Worm (Caenorhabditis elegans) whole organism, L1 larva: Measurements from ENCODE around the gene ZK1240.5.

Experiments
- C04F5.9 ChIP-seq: sonication (generic microtip); optimal IDR thresholded peaks from 2 replicates; lab custom pipeline; 2016; ENCODE audit warnings: missing genetic modification characterization, missing compliant biosample characterization
- F16B12.6 ChIP-seq: fragments of 150-350 bp; optimal IDR thresholded peaks from 2 replicates; lab custom pipeline; 2014; ENCODE audit warnings: missing biosample characterization, missing genetic modification characterization
- Y116A8C.19 ChIP-seq: sonication (generic microtip); optimal IDR thresholded peaks from 2 replicates; lab custom pipeline; 2016; ENCODE audit warnings: missing compliant biosample characterization, missing genetic modification characterization, borderline replicate concordance
- aly-2 ChIP-seq: fragments of 150-350 bp; optimal IDR thresholded peaks from 2 replicates; lab custom pipeline; 2014; ENCODE audit warnings: missing biosample characterization, missing genetic modification characterization
- ama-1 ChIP-seq: fragments of 150-350 bp; optimal IDR thresholded peaks from 2 replicates; lab custom pipeline; 2014
- blmp-1 ChIP-seq: fragments of 150-350 bp; optimal IDR thresholded peaks from 2 replicates; lab custom pipeline; 2014; ENCODE audit warnings: missing biosample characterization, missing genetic modification characterization
- ceh-88 ChIP-seq: fragments of 200-800 bp; sonication (Bioruptor generic); IDR thresholded peaks from 2 replicates; pipeline ENCODE4 v1.3.6; 2022; ENCODE audit warnings: missing genetic modification characterization, missing compliant biosample characterization
- dpl-1 ChIP-seq, 3 experiments: fragments of 150-350 bp in 2 of 3; sonication (generic microtip) in 1 of 3; optimal IDR thresholded peaks; 2 replicates each; lab custom pipeline; 2014 to 2017; ENCODE audit warnings: missing biosample characterization in 3 of 3, missing genetic modification characterization in 3 of 3, missing genetic modification reagents in 3 of 3
- efl-1 ChIP-seq, 4 experiments: fragments of 150-350 bp; optimal IDR thresholded peaks in 3 of 4; peaks in 1 of 4; 1 replicate in 1 of 4; 2 replicates in 3 of 4; lab custom pipeline; 2014; ENCODE audit warnings: missing biosample characterization in 2 of 4, missing genetic modification characterization in 2 of 4, missing genetic modification reagents in 2 of 4
- egl-13 ChIP-seq: sonication (generic microtip); optimal IDR thresholded peaks from 2 replicates; lab custom pipeline; 2016; ENCODE audit warnings: missing genotype, missing genetic modification reagents, missing genetic modification characterization, missing compliant biosample characterization
- elt-2 ChIP-seq: sonication (generic microtip); optimal IDR thresholded peaks from 2 replicates; lab custom pipeline; 2016; ENCODE audit warnings: missing genetic modification characterization, mild to moderate bottlenecking, inconsistent platforms, missing compliant biosample characterization, missing genetic modification reagents
- fkh-4 ChIP-seq: sonication (generic microtip); optimal IDR thresholded peaks from 2 replicates; lab custom pipeline; 2016; ENCODE audit warnings: missing compliant biosample characterization, missing genetic modification characterization, borderline replicate concordance
- fos-1 ChIP-seq: fragments of 150-350 bp; optimal IDR thresholded peaks from 2 replicates; lab custom pipeline; 2014; ENCODE audit warnings: missing biosample characterization, missing genetic modification characterization
- irx-1 ChIP-seq: sonication (generic microtip); optimal IDR thresholded peaks from 2 replicates; lab custom pipeline; 2016; ENCODE audit warnings: missing genetic modification characterization, missing compliant biosample characterization
- lin-14 ChIP-seq: fragments of 200-800 bp; sonication (Bioruptor generic); optimal IDR thresholded peaks from 2 replicates; lab custom pipeline; 2018; ENCODE audit warnings: mild to moderate bottlenecking, missing genetic modification characterization, moderate library complexity, missing compliant biosample characterization
- lin-35 ChIP-seq, 2 experiments: fragments of 150-350 bp; optimal IDR thresholded peaks; 2 replicates each; lab custom pipeline; 2014; ENCODE audit warnings: missing biosample characterization in 2 of 2, missing genetic modification characterization in 2 of 2, missing genetic modification reagents in 2 of 2
- lir-3 ChIP-seq: sonication (generic microtip); optimal IDR thresholded peaks from 2 replicates; lab custom pipeline; 2016; ENCODE audit warnings: mild to moderate bottlenecking, missing genetic modification characterization, moderate library complexity, missing compliant biosample characterization; ENCODE audit not compliant: poor library complexity
- mab-9 ChIP-seq: fragments of 200-800 bp; sonication (Bioruptor generic); IDR thresholded peaks from 2 replicates; pipeline ENCODE4 v1.3.6; 2022; ENCODE audit warnings: missing genetic modification reagents, missing genetic modification characterization, missing compliant biosample characterization
- nhr-28 ChIP-seq: fragments of 150-350 bp; optimal IDR thresholded peaks from 2 replicates; lab custom pipeline; 2014; ENCODE audit warnings: missing biosample characterization, missing genetic modification characterization
- nhr-71 ChIP-seq: sonication (generic microtip); optimal IDR thresholded peaks from 2 replicates; lab custom pipeline; 2016; ENCODE audit warnings: mild to moderate bottlenecking, missing genetic modification characterization, moderate library complexity, missing compliant biosample characterization
- nhr-84 ChIP-seq: sonication (generic microtip); optimal IDR thresholded peaks from 2 replicates; lab custom pipeline; 2017; ENCODE audit warnings: missing biosample characterization, missing genetic modification characterization
- pax-3 ChIP-seq: fragments of 200-800 bp; sonication (Bioruptor generic); optimal IDR thresholded peaks from 2 replicates; lab custom pipeline; 2018; ENCODE audit warnings: mild to moderate bottlenecking, missing genetic modification characterization, moderate library complexity, missing compliant biosample characterization
- swsn-7 ChIP-seq: sonication (generic microtip); optimal IDR thresholded peaks from 2 replicates; lab custom pipeline; 2016; ENCODE audit warnings: missing genetic modification characterization, missing compliant biosample characterization
- unc-30 ChIP-seq: sonication (generic microtip); optimal IDR thresholded peaks from 2 replicates; lab custom pipeline; 2017; ENCODE audit warnings: missing biosample characterization, missing genetic modification characterization
- vab-15 ChIP-seq: sonication (generic microtip); optimal IDR thresholded peaks from 2 replicates; lab custom pipeline; 2017; ENCODE audit warnings: missing genotype, mild to moderate bottlenecking, missing genetic modification characterization, missing compliant biosample characterization
- ztf-4 ChIP-seq: fragments of 150-350 bp; optimal IDR thresholded peaks from 2 replicates; lab custom pipeline; 2014; ENCODE audit warnings: missing biosample characterization, missing genetic modification characterization

ZK1240.5 gene

ce11 chrII:2317883-2318357 lies at the start of gene ZK1240.5, which contains the start of gene ZK1240.9:
ZK1240.5 (minus strand) TSS chrII:2317933.
ZK1240.9 (plus strand) TSS chrII:2318189.
- TF ChIP-seq elt-2 (peak; percentile 35), efl-1 (optimal IDR thresholded peaks at IDR 0.05; lab: Kevin White, UChicago) (no peak), efl-1 (GFP tag; optimal IDR thresholded peaks at IDR 0.05 in 1 of 2; lab: Kevin White, UChicago) (peak in 1 of 2 experiments; percentile 79), fkh-4 (tag; lab: Kevin White, UChicago) (no peak)
- TF ChIP-seq, all 84 proteins: peak for 2

ce11 chrII:2366623-2367365 lies 49.1 kb upstream of the ZK1240.5 start, which contains the start of the genes F43C11.12 and F16G10.5:
F43C11.12 (minus strand) TSS chrII:2366723.
F16G10.5 (plus strand) TSS chrII:2367315.
- no peak for TF ChIP-seq pax-3 (tag; lab: Kevin White, UChicago)
- TF ChIP-seq ztf-4: no peak
- TF ChIP-seq irx-1 (tag; lab: Kevin White, UChicago): no peak
- TF ChIP-seq F16B12.6: no peak
- no peak for TF ChIP-seq aly-2 (tag; lab: Kevin White, UChicago)
- no peak for TF ChIP-seq lin-14 (GFP tag; lab: Kevin White, UChicago)
- no peak for TF ChIP-seq swsn-7 (tag; lab: Kevin White, UChicago)
- TF ChIP-seq, all 84 proteins: peak for 0

ce11 chrII:2363673-2364072 lies 45.9 kb upstream of the ZK1240.5 start, which contains the start of gene F43C11.11:
F43C11.11 (minus strand) TSS chrII:2363773.
- TF ChIP-seq C04F5.9 (tag; lab: Kevin White, UChicago): no peak
- no peak for TF ChIP-seq Y116A8C.19 (tag; lab: Kevin White, UChicago)
- no peak for TF ChIP-seq lir-3 (tag; lab: Kevin White, UChicago)
- no peak for TF ChIP-seq vab-15 (tag; lab: Kevin White, UChicago)
- TF ChIP-seq nhr-28 (tag; lab: Kevin White, UChicago): no peak
- no peak for TF ChIP-seq nhr-71
- TF ChIP-seq fos-1 (tag; lab: Kevin White, UChicago): no peak
- no peak for TF ChIP-seq ama-1 (lab: Kevin White, UChicago)

- TF ChIP-seq efl-1 (optimal IDR thresholded peaks at IDR 0.05; lab: Kevin White, UChicago) (no peak), efl-1 (GFP tag; optimal IDR thresholded peaks at IDR 0.05 in 1 of 2; lab: Kevin White, UChicago) (peak in 1 of 2 experiments; percentile 18), dpl-1 (GFP tag; optimal IDR thresholded peaks at IDR 0.05; lab: Kevin White, UChicago) (no peak)
- TF ChIP-seq, all 84 proteins: peak for 1
These were observed 42.2 kb upstream of the ZK1240.5 start, which contains the start of gene F43C11.16 for ce11 chrII:2359965-2360364. F43C11.16 (minus strand) TSS chrII:2360065.

ce11 chrII:2356795-2357194 lies 39.1 kb upstream of the ZK1240.5 start, which contains the start of gene F43C11.1:
F43C11.1 (plus strand) TSS chrII:2357095.
- TF ChIP-seq aly-2 (tag; lab: Kevin White, UChicago) (no peak), ceh-88 (GFP tag; lab: Robert Waterston, UW) (no peak)

- TF ChIP-seq unc-30 (no peak), lir-3 (tag; lab: Kevin White, UChicago) (no peak), egl-13 (no peak), blmp-1 (tag; lab: Kevin White, UChicago) (no peak), pax-3 (tag; lab: Kevin White, UChicago) (no peak), lin-35 (GFP tag; optimal IDR thresholded peaks at IDR 0.05; lab: Kevin White, UChicago) (no peak), nhr-84 (tag; lab: Kevin White, UChicago) (no peak), mab-9 (GFP tag; lab: Robert Waterston, UW) (no peak), dpl-1 (GFP tag; optimal IDR thresholded peaks at IDR 0.05; lab: Kevin White, UChicago) (no peak)
These were observed 36.7 kb upstream of the ZK1240.5 start, which contains the start of gene F43C11.2 for ce11 chrII:2354476-2354875. F43C11.2 (plus strand) TSS chrII:2354776.
